Fruit fly (Drosophila melanogaster) whole organism, embryonic: ENCODE data around the gene Hrd3.

Experiments used
- Bdp1 ChIP-seq: fragments of 200-800 bp; sonication (Bioruptor generic); optimal IDR thresholded peaks from 3 replicates; lab custom pipeline; 2016; ENCODE audit warnings: missing biosample characterization, missing genetic modification characterization
- BtbVII ChIP-seq: fragments of 200-800 bp; sonication (Bioruptor generic); optimal IDR thresholded peaks from 3 replicates; lab custom pipeline; 2017; ENCODE audit warnings: missing biosample characterization, mild to moderate bottlenecking, missing genetic modification characterization
- CG10321 ChIP-seq: fragments of 200-800 bp; sonication (Bioruptor generic); IDR thresholded peaks from 2 replicates; pipeline ENCODE4 v1.3.6; 2022; ENCODE audit warnings: missing biosample characterization, missing genetic modification characterization
- CG10431 ChIP-seq: fragments of 200-800 bp; sonication (Bioruptor generic); optimal IDR thresholded peaks from 3 replicates; lab custom pipeline; 2018; ENCODE audit warnings: missing biosample characterization, mild to moderate bottlenecking, missing genetic modification characterization
- CG10654 ChIP-seq: fragments of 200-800 bp; sonication (Bioruptor generic); optimal IDR thresholded peaks from 2 replicates; lab custom pipeline; 2016; ENCODE audit warnings: missing biosample characterization, missing genetic modification characterization
- CG12769 ChIP-seq: fragments of 200-800 bp; sonication (Bioruptor generic); optimal IDR thresholded peaks from 2 replicates; lab custom pipeline; 2019; ENCODE audit warnings: missing biosample characterization, mild to moderate bottlenecking, missing genetic modification characterization, moderate library complexity
- CG13296 ChIP-seq: fragments of 200-800 bp; sonication (Bioruptor generic); optimal IDR thresholded peaks from 3 replicates; lab custom pipeline; 2018; ENCODE audit warnings: missing biosample characterization, mild to moderate bottlenecking, missing genetic modification characterization
- CG15696 ChIP-seq: fragments of 200-800 bp; sonication (Bioruptor generic); optimal IDR thresholded peaks from 2 replicates; lab custom pipeline; 2019; ENCODE audit warnings: missing biosample characterization, mild to moderate bottlenecking, missing genetic modification characterization, moderate library complexity
- CG18262 ChIP-seq: fragments of 200-800 bp; optimal IDR thresholded peaks from 3 replicates; lab custom pipeline; 2019; ENCODE audit warnings: missing biosample characterization, mild to moderate bottlenecking, missing genetic modification characterization, moderate library complexity
- CG18476 ChIP-seq: fragments of 200-800 bp; sonication (Bioruptor generic); optimal IDR thresholded peaks from 2 replicates; lab custom pipeline; 2016; ENCODE audit warnings: missing biosample characterization, mild to moderate bottlenecking, missing genetic modification characterization
- CG4404 ChIP-seq: fragments of 200-800 bp; sonication (Bioruptor generic); IDR thresholded peaks from 2 replicates; pipeline ENCODE4 v1.3.6; 2022; ENCODE audit warnings: missing biosample characterization, missing genetic modification characterization
- CG7556 ChIP-seq: fragments of 200-800 bp; sonication (Bioruptor generic); optimal IDR thresholded peaks from 2 replicates; lab custom pipeline; 2017; ENCODE audit warnings: missing biosample characterization, mild to moderate bottlenecking, missing genetic modification characterization
- CG8478 ChIP-seq: fragments of >200 bp; optimal IDR thresholded peaks from 2 replicates; lab custom pipeline; 2018
- CG8924 ChIP-seq: fragments of 200-800 bp; optimal IDR thresholded peaks from 3 replicates; lab custom pipeline; 2019; ENCODE audit warnings: missing biosample characterization, mild to moderate bottlenecking, missing genetic modification characterization, moderate library complexity
- CG8944 ChIP-seq: fragments of 200-800 bp; sonication (Bioruptor generic); optimal IDR thresholded peaks from 3 replicates; lab custom pipeline; 2016; ENCODE audit warnings: missing biosample characterization, missing genetic modification characterization
- CG9437 ChIP-seq: fragments of 200-800 bp; sonication (Bioruptor generic); optimal IDR thresholded peaks from 2 replicates; lab custom pipeline; 2018; ENCODE audit warnings: missing biosample characterization, mild to moderate bottlenecking, missing genetic modification characterization
- Deaf1 ChIP-seq: fragments of 200-800 bp; optimal IDR thresholded peaks from 3 replicates; lab custom pipeline; 2019; ENCODE audit warnings: missing biosample characterization, mild to moderate bottlenecking, missing genetic modification characterization, moderate library complexity
- GATAe ChIP-seq: fragments of 200-800 bp; sonication (Bioruptor generic); conservative IDR thresholded peaks from 2 replicates; pipeline ENCODE4 v1.3.6; 2022; ENCODE audit warnings: missing biosample characterization, missing genetic modification characterization
- HLHmδ ChIP-seq: fragments of 200-800 bp; sonication (Bioruptor generic); optimal IDR thresholded peaks from 2 replicates; lab custom pipeline; 2018; ENCODE audit warnings: missing biosample characterization, mild to moderate bottlenecking, missing genetic modification characterization, moderate library complexity
- Hr78 ChIP-seq, 2 experiments: fragments of 200-800 bp in 1 of 2; fragments of >200 bp in 1 of 2; sonication (Bioruptor generic) in 1 of 2; optimal IDR thresholded peaks; 2 replicates each; lab custom pipeline; 2017 to 2019; ENCODE audit warnings: missing biosample characterization in 2 of 2, missing genetic modification characterization in 2 of 2, mild to moderate bottlenecking in 1 of 2, moderate library complexity in 1 of 2
- Hsf ChIP-seq: fragments of 200-800 bp; sonication (Bioruptor generic); optimal IDR thresholded peaks from 3 replicates; lab custom pipeline; 2016; ENCODE audit warnings: missing biosample characterization, missing genetic modification characterization
- MESR4 ChIP-seq: fragments of 200-800 bp; sonication (Bioruptor generic); optimal IDR thresholded peaks from 2 replicates; lab custom pipeline; 2018; ENCODE audit warnings: missing biosample characterization, mild to moderate bottlenecking, missing genetic modification characterization, moderate library complexity
- Nf-YA ChIP-seq: fragments of 200-800 bp; sonication (Bioruptor generic); IDR thresholded peaks from 2 replicates; pipeline ENCODE4 v1.3.6; 2022; ENCODE audit warnings: missing biosample characterization, missing genetic modification characterization
- Opbp ChIP-seq: fragments of 200-800 bp; sonication (Bioruptor generic); IDR thresholded peaks from 3 replicates; pipeline ENCODE4 v1.3.6; 2022; ENCODE audit warnings: missing biosample characterization, missing genetic modification characterization; ENCODE audit not compliant: partially characterized antibody
- Xbp1 ChIP-seq: fragments of 200-800 bp; sonication (Bioruptor generic); optimal IDR thresholded peaks from 3 replicates; lab custom pipeline; 2016; ENCODE audit warnings: missing biosample characterization, mild to moderate bottlenecking, missing genetic modification characterization
- ap ChIP-seq: fragments of 200-800 bp; sonication (Bioruptor generic); IDR thresholded peaks from 2 replicates; pipeline ENCODE4 v1.3.6; 2022; ENCODE audit warnings: missing biosample characterization, missing genetic modification characterization
- corto ChIP-seq: fragments of 200-800 bp; sonication (Bioruptor generic); optimal IDR thresholded peaks from 2 replicates; lab custom pipeline; 2016; ENCODE audit warnings: missing biosample characterization, mild to moderate bottlenecking, missing genetic modification characterization, moderate library complexity
- emc ChIP-seq: fragments of 200-800 bp; sonication (Bioruptor generic); optimal IDR thresholded peaks from 2 replicates; lab custom pipeline; 2016; ENCODE audit warnings: missing biosample characterization, missing genetic modification characterization
- esg ChIP-seq: fragments of 200-800 bp; sonication (Bioruptor generic); conservative IDR thresholded peaks from 2 replicates; pipeline ENCODE4 v1.3.6; 2022; ENCODE audit warnings: missing biosample characterization, missing genetic modification characterization
- ewg ChIP-seq: fragments of 200-800 bp; sonication (Bioruptor generic); optimal IDR thresholded peaks from 3 replicates; lab custom pipeline; 2017; ENCODE audit warnings: mild to moderate bottlenecking, missing biosample characterization, missing genetic modification reagents, missing genetic modification characterization
- eyg ChIP-seq: fragments of 200-800 bp; sonication (Bioruptor generic); optimal IDR thresholded peaks from 3 replicates; lab custom pipeline; 2016; ENCODE audit warnings: missing biosample characterization, missing genetic modification characterization
- fd64A ChIP-seq: fragments of 200-800 bp; sonication (Bioruptor generic); optimal IDR thresholded peaks from 3 replicates; lab custom pipeline; 2018; ENCODE audit warnings: missing biosample characterization, mild to moderate bottlenecking, missing genetic modification characterization
- fd96Cb ChIP-seq: fragments of 200-800 bp; sonication (Bioruptor generic); optimal IDR thresholded peaks from 2 replicates; lab custom pipeline; 2018; ENCODE audit warnings: missing biosample characterization, mild to moderate bottlenecking, missing genetic modification characterization, moderate library complexity
- h ChIP-seq: fragments of >200 bp; optimal IDR thresholded peaks from 2 replicates; lab custom pipeline; 2017
- inv ChIP-seq: fragments of 200-800 bp; sonication (Bioruptor generic); IDR thresholded peaks from 2 replicates; pipeline ENCODE4 v1.3.6; 2022; ENCODE audit warnings: missing biosample characterization, missing genetic modification characterization; ENCODE audit not compliant: partially characterized antibody
- jigr1 ChIP-seq: fragments of 200-800 bp; sonication (Bioruptor generic); IDR thresholded peaks from 3 replicates; pipeline ENCODE4 v1.3.6; 2022; ENCODE audit warnings: missing biosample characterization, missing genetic modification characterization
- klu ChIP-seq: fragments of 200-800 bp; sonication (Bioruptor generic); IDR thresholded peaks from 2 replicates; pipeline ENCODE4 v1.3.6; 2022; ENCODE audit warnings: missing biosample characterization, missing genetic modification characterization
- maf-S ChIP-seq: fragments of 200-800 bp; sonication (Bioruptor generic); optimal IDR thresholded peaks from 2 replicates; lab custom pipeline; 2016; ENCODE audit warnings: missing biosample characterization, missing genetic modification characterization
- nmo ChIP-seq: fragments of 200-800 bp; sonication (Bioruptor generic); optimal IDR thresholded peaks from 2 replicates; lab custom pipeline; 2018; ENCODE audit warnings: missing biosample characterization, mild to moderate bottlenecking, missing genetic modification characterization, moderate library complexity
- odd ChIP-seq: fragments of 200-800 bp; sonication (Bioruptor generic); optimal IDR thresholded peaks from 2 replicates; lab custom pipeline; 2017; ENCODE audit warnings: missing biosample characterization, mild to moderate bottlenecking, missing genetic modification characterization
- peb ChIP-seq: fragments of 200-800 bp; sonication (Bioruptor generic); IDR thresholded peaks from 2 replicates; pipeline ENCODE4 v1.3.6; 2022; ENCODE audit warnings: missing biosample characterization, missing genetic modification characterization
- pfk ChIP-seq: fragments of 200-800 bp; sonication (Bioruptor generic); optimal IDR thresholded peaks from 2 replicates; lab custom pipeline; 2018; ENCODE audit warnings: missing biosample characterization, mild to moderate bottlenecking, missing genetic modification characterization, moderate library complexity
- pum ChIP-seq: fragments of 200-800 bp; sonication (Bioruptor generic); optimal IDR thresholded peaks from 2 replicates; lab custom pipeline; 2016; ENCODE audit warnings: missing biosample characterization, missing genetic modification characterization
- pzg ChIP-seq: fragments of 200-800 bp; sonication (Bioruptor generic); optimal IDR thresholded peaks from 3 replicates; lab custom pipeline; 2018; ENCODE audit warnings: missing biosample characterization, mild to moderate bottlenecking, missing genetic modification characterization, moderate library complexity
- sug ChIP-seq: fragments of 200-800 bp; optimal IDR thresholded peaks from 2 replicates; lab custom pipeline; 2019; ENCODE audit warnings: missing biosample characterization, mild to moderate bottlenecking, missing genetic modification characterization, moderate library complexity
- tin ChIP-seq: fragments of 200-800 bp; sonication (Bioruptor generic); optimal IDR thresholded peaks from 3 replicates; lab custom pipeline; 2016; ENCODE audit warnings: missing biosample characterization, missing genetic modification characterization
- tna ChIP-seq: fragments of 200-800 bp; sonication (Bioruptor generic); IDR thresholded peaks from 2 replicates; pipeline ENCODE4 v1.3.6; 2022; ENCODE audit warnings: missing biosample characterization, missing genetic modification characterization; ENCODE audit not compliant: partially characterized antibody
- tx ChIP-seq: fragments of 200-800 bp; sonication (Bioruptor generic); optimal IDR thresholded peaks from 2 replicates; lab custom pipeline; 2016; ENCODE audit warnings: missing biosample characterization, missing genetic modification characterization
- wdn ChIP-seq: fragments of 200-800 bp; sonication (Bioruptor generic); IDR thresholded peaks from 2 replicates; pipeline ENCODE4 v1.3.6; 2022; ENCODE audit warnings: missing biosample characterization, missing genetic modification characterization

The Hrd3 gene

DNA sequence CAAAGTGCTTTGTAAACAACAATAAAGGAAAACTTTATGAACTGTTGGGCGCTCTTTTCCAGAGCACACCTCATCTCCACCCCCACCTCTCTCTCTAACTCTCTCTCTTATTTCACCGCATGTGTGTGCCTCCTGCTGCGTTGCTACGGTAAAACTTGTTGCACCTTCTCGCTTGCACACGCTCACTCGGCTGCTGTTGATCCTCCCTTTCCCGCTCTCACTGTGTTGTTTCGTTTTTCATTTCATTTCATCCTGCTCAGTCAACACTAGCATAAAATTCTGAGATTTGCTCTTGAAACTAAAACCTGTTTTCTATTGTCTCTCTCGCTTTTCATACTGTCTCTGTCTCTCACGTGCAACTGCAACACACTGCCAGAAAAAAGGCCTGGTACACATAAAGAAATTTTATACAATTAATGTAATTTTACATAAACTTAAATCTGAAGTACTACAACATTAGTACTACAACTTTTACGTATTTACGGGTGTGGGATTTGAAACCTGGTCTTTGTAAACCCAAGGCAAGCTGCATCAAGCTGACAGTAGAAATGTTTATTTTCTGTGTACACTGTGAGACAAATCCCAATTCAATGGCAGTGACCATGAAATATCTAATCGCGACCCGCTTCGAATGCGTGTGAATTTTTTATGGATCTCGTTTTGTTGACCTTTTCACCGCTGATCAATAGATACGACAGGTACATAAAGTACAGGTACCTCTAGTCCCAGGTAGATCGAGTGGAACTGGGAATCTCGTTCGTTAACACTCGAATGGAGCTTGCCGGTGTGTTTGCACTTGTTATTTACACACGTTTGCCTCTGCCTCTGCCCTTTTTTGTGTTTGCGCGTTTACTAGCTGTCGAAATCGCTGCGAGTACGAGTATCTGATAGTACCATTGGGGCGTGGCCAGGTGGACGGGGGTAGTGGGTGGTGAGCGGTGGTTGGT is 24.4 kb upstream of the Hrd3 start (continued):
- peak; percentile 76 for TF ChIP-seq CG10654 (GFP tag; lab: Kevin White, UChicago)
- peak; percentile 87 for TF ChIP-seq CG7556 (GFP tag; lab: Kevin White, UChicago)
- TF ChIP-seq Deaf1 (tag; lab: Kevin White, UChicago) = peak; percentile 56
- peak; percentile 85 for TF ChIP-seq corto (GFP tag; lab: Kevin White, UChicago)
- TF ChIP-seq Hsf = peak; percentile 90
- peak in 1 of 2 experiments; percentile 97 for TF ChIP-seq Hr78 (GFP tag; optimal IDR thresholded peaks at IDR 0.05; lab: Kevin White, UChicago)
- peak; percentile 95 for TF ChIP-seq nmo (GFP tag; lab: Kevin White, UChicago)
- peak; percentile 93 for TF ChIP-seq CG4404 (GFP tag; lab: Robert Waterston, UW)
- TF ChIP-seq Xbp1 (GFP tag; lab: Kevin White, UChicago) = peak; percentile 91
- no peak for TF ChIP-seq inv
- peak; percentile 76 for TF ChIP-seq esg (GFP tag; lab: Robert Waterston, UW)
- TF ChIP-seq CG12769 (tag; lab: Kevin White, UChicago) = peak; percentile 82
- TF ChIP-seq fd96Cb = peak; percentile 95
- TF ChIP-seq fd64A (GFP tag; lab: Kevin White, UChicago) = peak; percentile 55
- TF ChIP-seq h (lab: Kevin White, UChicago) = no peak
- peak; percentile 55 for TF ChIP-seq klu (GFP tag; lab: Robert Waterston, UW)
- peak; percentile 94 for TF ChIP-seq CG15696 (tag; lab: Kevin White, UChicago)
- TF ChIP-seq BtbVII (GFP tag; lab: Kevin White, UChicago) = peak; percentile 79
- TF ChIP-seq CG8944 (GFP tag; lab: Kevin White, UChicago) = peak; percentile 73
- TF ChIP-seq wdn = no peak
- TF ChIP-seq tna (GFP tag; lab: Robert Waterston, UW) = no peak
- TF ChIP-seq MESR4 (GFP tag; lab: Kevin White, UChicago) = peak; percentile 29
- no peak for TF ChIP-seq Opbp (GFP tag; lab: Robert Waterston, UW)
- peak; percentile 87 for TF ChIP-seq CG18476 (GFP tag; lab: Kevin White, UChicago)
- TF ChIP-seq ewg (GFP tag; lab: Kevin White, UChicago) = peak; percentile 85
- TF ChIP-seq pfk (GFP tag; lab: Kevin White, UChicago) = peak; percentile 91
- TF ChIP-seq CG18262 = peak; percentile 97
- TF ChIP-seq odd (GFP tag; lab: Kevin White, UChicago) = peak; percentile 88
- peak; percentile 76 for TF ChIP-seq CG13296 (GFP tag; lab: Kevin White, UChicago)
- TF ChIP-seq sug (tag; lab: Kevin White, UChicago) = peak; percentile 77
- peak; percentile 83 for TF ChIP-seq CG9437 (GFP tag; lab: Kevin White, UChicago)
- peak; percentile 92 for TF ChIP-seq tin (GFP tag; lab: Kevin White, UChicago)
- TF ChIP-seq emc = peak; percentile 8
- TF ChIP-seq pzg (GFP tag; lab: Kevin White, UChicago) = no peak
- no peak for TF ChIP-seq CG10321 (GFP tag; lab: Robert Waterston, UW)
- peak; percentile 62 for TF ChIP-seq Nf-YA
- peak; percentile 90 for TF ChIP-seq pum (GFP tag; lab: Kevin White, UChicago)
- peak; percentile 75 for TF ChIP-seq CG10431 (GFP tag; lab: Kevin White, UChicago)
- peak; percentile 95 for TF ChIP-seq GATAe (GFP tag; lab: Robert Waterston, UW)
- peak; percentile 49 for TF ChIP-seq ap
- TF ChIP-seq jigr1 (GFP tag; lab: Robert Waterston, UW) = peak; percentile 57; the same call in 1 of the 3 replicates
- no peak for TF ChIP-seq CG8478 (lab: Kevin White, UChicago)
- peak; percentile 72 for TF ChIP-seq tx
- TF ChIP-seq Bdp1 (GFP tag; lab: Kevin White, UChicago) = peak; percentile 72
- peak; percentile 92 for TF ChIP-seq CG8924 (tag; lab: Kevin White, UChicago)
- TF ChIP-seq HLHmδ = peak; percentile 95
- peak; percentile 55 for TF ChIP-seq eyg (GFP tag; lab: Kevin White, UChicago)
- TF ChIP-seq peb (GFP tag; lab: Robert Waterston, UW) = peak; percentile 84
- TF ChIP-seq maf-S = peak; percentile 60
